Fruit fly (Drosophila melanogaster): ENCODE data around the gene CG7173.

dm6 chr3L:21539245-21540196 is 18.5 kb downstream of the CG7173 start, which contains the start of the genes COX8 and VhaM9.7-b:
- TF ChIP-seq Myc (optimal IDR thresholded peaks at IDR 0.05), result peak; percentile 11
- no peak for TF ChIP-seq br (GFP tag; optimal IDR thresholded peaks at IDR 0.05)
- no peak for TF ChIP-seq OdsH (GFP tag; optimal IDR thresholded peaks at IDR 0.05)
- TF ChIP-seq dmrt93B (GFP tag; optimal IDR thresholded peaks at IDR 0.05), result no peak
- peak; percentile 71 for TF ChIP-seq brk (GFP tag; optimal IDR thresholded peaks at IDR 0.05)
- TF ChIP-seq h (GFP tag; optimal IDR thresholded peaks at IDR 0.05), result no peak
- no peak for TF ChIP-seq Abd-B (GFP tag; optimal IDR thresholded peaks at IDR 0.05)
- no peak for TF ChIP-seq Sp1 (GFP tag; optimal IDR thresholded peaks at IDR 0.05)
- TF ChIP-seq Mio (GFP tag; optimal IDR thresholded peaks at IDR 0.05), result no peak
- peak; percentile 83 for TF ChIP-seq Hr83 (GFP tag; optimal IDR thresholded peaks at IDR 0.05; ENCODE audit: poor library complexity, severe bottlenecking)
- peak; percentile 17 for TF ChIP-seq psq (GFP tag; optimal IDR thresholded peaks at IDR 0.05)
- TF ChIP-seq CG9705 (GFP tag; optimal IDR thresholded peaks at IDR 0.05), result peak; percentile 63
- no peak for TF ChIP-seq rgr (GFP tag; optimal IDR thresholded peaks at IDR 0.05)
- TF ChIP-seq Hr78 (GFP tag; optimal IDR thresholded peaks at IDR 0.05), result no peak

All from whole organism, wandering third instar larva.